Worm (Caenorhabditis elegans): Measurements from ENCODE around the gene T26A5.6.

The T26A5.6 gene

ce11 chrIII:6431766-6432228 lies 18.7 kb downstream of the T26A5.6 start, which contains the start of the genes mrps-17 and txdc-9 (continued):
- TF ChIP-seq F13H6.1 (tag; optimal IDR thresholded peaks at IDR 0.05) (no peak), ceh-14 (tag; optimal IDR thresholded peaks at IDR 0.05) (peak; percentile 94), C08G9.2 (tag; optimal IDR thresholded peaks at IDR 0.05) (no peak), unc-86 (tag; optimal IDR thresholded peaks at IDR 0.05) (peak; percentile 52), ahr-1 (tag; optimal IDR thresholded peaks at IDR 0.05) (no peak), hlh-6 (tag; optimal IDR thresholded peaks at IDR 0.05) (no peak), unc-55 (GFP tag; optimal IDR thresholded peaks at IDR 0.05) (peak; percentile 27), hlh-8 (tag; optimal IDR thresholded peaks at IDR 0.05) (no peak), syd-9 (tag; optimal IDR thresholded peaks at IDR 0.05) (no peak), sox-2 (GFP tag; IDR thresholded peaks at IDR 0.05) (no peak), Y22D7AL.16 (tag; optimal IDR thresholded peaks at IDR 0.05) (no peak), lin-11 (tag; optimal IDR thresholded peaks at IDR 0.05) (no peak), C38D4.7 (GFP tag; optimal IDR thresholded peaks at IDR 0.05) (no peak), ets-4 (tag; optimal IDR thresholded peaks at IDR 0.05) (no peak), elt-2 (tag; optimal IDR thresholded peaks at IDR 0.05) (no peak), unc-42 (tag; optimal IDR thresholded peaks at IDR 0.05) (peak; percentile 99), odd-2 (tag; optimal IDR thresholded peaks at IDR 0.05) (no peak), fkh-6 (tag; optimal IDR thresholded peaks at IDR 0.05) (no peak), ceh-34 (tag; optimal IDR thresholded peaks at IDR 0.05) (peak; percentile 31), K09A11.1 (tag; optimal IDR thresholded peaks at IDR 0.05; ENCODE audit: insufficient read depth) (no peak), ama-1 (optimal IDR thresholded peaks at IDR 0.05) (no peak), hlh-15 (tag; optimal IDR thresholded peaks at IDR 0.05) (no peak), nfya-1 (tag; optimal IDR thresholded peaks at IDR 0.05) (peak; percentile 65), gmeb-2 (tag; optimal IDR thresholded peaks at IDR 0.05) (no peak), pros-1 (tag; optimal IDR thresholded peaks at IDR 0.05) (no peak), fax-1 (tag; optimal IDR thresholded peaks at IDR 0.05) (no peak), eyg-1 (tag; optimal IDR thresholded peaks at IDR 0.05) (no peak), ceh-6 (GFP tag; optimal IDR thresholded peaks at IDR 0.05) (no peak)

- TF ChIP-seq K02D7.2 (tag; optimal IDR thresholded peaks at IDR 0.05) (no peak), ceh-30 (tag; optimal IDR thresholded peaks at IDR 0.05) (no peak), hlh-30 (tag; optimal IDR thresholded peaks at IDR 0.05; ENCODE audit: insufficient read depth) (no peak), ceh-48 (tag; optimal IDR thresholded peaks at IDR 0.05) (no peak), unc-55 (GFP tag; optimal IDR thresholded peaks at IDR 0.05) (no peak), elt-4 (tag; optimal IDR thresholded peaks at IDR 0.05) (no peak)
These were observed 19.7 kb downstream of the T26A5.6 start, which contains the start of gene popl-1 for ce11 chrIII:6430834-6431233. Gene popl-1, minus strand, starts transcription at chrIII:6430934.

DNA sequence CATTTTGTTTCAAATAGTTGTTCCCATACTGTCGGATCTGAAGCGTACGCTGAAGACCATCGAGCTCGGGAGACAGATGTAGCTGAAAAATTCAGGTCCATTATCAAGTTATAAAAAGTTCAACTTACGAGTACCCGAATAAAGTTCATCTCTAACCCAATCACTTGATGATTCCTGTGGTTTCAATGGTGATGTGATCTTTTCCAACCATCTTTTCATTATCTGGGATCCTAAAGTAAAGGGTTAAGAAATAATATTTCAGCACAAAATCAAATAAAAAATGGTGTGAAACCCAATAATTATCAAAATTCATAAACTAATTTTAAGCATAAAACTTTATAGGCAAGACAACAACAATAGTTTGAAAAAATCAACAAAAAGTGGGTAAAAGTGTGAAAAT lies 23.3 kb downstream of the T26A5.6 start, which contains the start of gene C05D11.8:
C05D11.8 (minus strand) TSS at position 101 of the 400 bp plus-strand sequence.
- TF ChIP-seq ceh-2 (tag; optimal IDR thresholded peaks at IDR 0.05) (no peak), ceh-22 (tag; optimal IDR thresholded peaks at IDR 0.05) (no peak), ama-1 (optimal IDR thresholded peaks at IDR 0.05) (no peak), ahr-1 (tag; optimal IDR thresholded peaks at IDR 0.05) (no peak), ceh-34 (tag; optimal IDR thresholded peaks at IDR 0.05) (no peak), ref-2 (tag; optimal IDR thresholded peaks at IDR 0.05) (no peak), hlh-13 (GFP tag; optimal IDR thresholded peaks at IDR 0.05) (no peak), pha-4 (tag; optimal IDR thresholded peaks at IDR 0.05) (no peak), madf-2 (tag; optimal IDR thresholded peaks at IDR 0.05) (no peak), sox-2 (GFP tag; IDR thresholded peaks at IDR 0.05) (no peak), ceh-48 (tag; optimal IDR thresholded peaks at IDR 0.05) (no peak), pat-9 (tag; optimal IDR thresholded peaks at IDR 0.05) (no peak), che-1 (tag; optimal IDR thresholded peaks at IDR 0.05) (no peak)

Measured in whole organism, late embryonic.